Worm (Caenorhabditis elegans) whole organism, L3 larva: ENCODE results near the gene npr-19.

Source experiments
- R02D3.7 ChIP-seq: fragments of 150-350 bp; optimal IDR thresholded peaks from 2 replicates; lab custom pipeline; 2014; ENCODE audit warnings: missing biosample characterization, missing genetic modification characterization
- ZK546.5 ChIP-seq: sonication (generic microtip); optimal IDR thresholded peaks from 2 replicates; lab custom pipeline; 2017; ENCODE audit warnings: missing biosample characterization, missing genetic modification characterization
- aly-2 ChIP-seq: fragments of 150-350 bp; optimal IDR thresholded peaks from 2 replicates; lab custom pipeline; 2014; ENCODE audit warnings: missing biosample characterization, missing genetic modification characterization
- ama-1 ChIP-seq: fragments of 150-350 bp; optimal IDR thresholded peaks from 2 replicates; lab custom pipeline; 2018
- ceh-28 ChIP-seq: fragments of 150-350 bp; optimal IDR thresholded peaks from 2 replicates; lab custom pipeline; 2014; ENCODE audit warnings: missing biosample characterization, missing genetic modification reagents, missing genetic modification characterization
- ceh-9 ChIP-seq: sonication (generic microtip); optimal IDR thresholded peaks from 2 replicates; lab custom pipeline; 2018; ENCODE audit warnings: missing biosample characterization, missing genetic modification characterization
- daf-12 ChIP-seq: fragments of 150-350 bp; optimal IDR thresholded peaks from 2 replicates; lab custom pipeline; 2014; ENCODE audit warnings: missing biosample characterization, missing genetic modification reagents, missing genetic modification characterization
- egl-27 ChIP-seq: sonication (generic microtip); optimal IDR thresholded peaks from 4 replicates; lab custom pipeline; 2017; ENCODE audit warnings: missing biosample characterization, missing genetic modification reagents, missing genetic modification characterization
- egl-5 ChIP-seq: fragments of 150-350 bp; optimal IDR thresholded peaks from 2 replicates; lab custom pipeline; 2017; ENCODE audit warnings: missing biosample characterization, missing genetic modification reagents, missing genetic modification characterization, inconsistent platforms
- elt-1 ChIP-seq: fragments of 150-350 bp; optimal IDR thresholded peaks from 2 replicates; lab custom pipeline; 2014; ENCODE audit warnings: missing biosample characterization, missing genetic modification characterization
- elt-2 ChIP-seq: sonication (generic microtip); optimal IDR thresholded peaks from 2 replicates; lab custom pipeline; 2016; ENCODE audit warnings: missing genetic modification reagents, mild to moderate bottlenecking, missing genetic modification characterization, missing compliant biosample characterization
- elt-3 ChIP-seq, 3 experiments: fragments of 150-350 bp in 1 of 3; sonication (generic microtip) in 2 of 3; optimal IDR thresholded peaks; 2 replicates in 2 of 3; 4 replicates in 1 of 3; lab custom pipeline; 2014 to 2017; ENCODE audit warnings: missing biosample characterization in 3 of 3, missing genetic modification characterization in 3 of 3
- eor-1 ChIP-seq, 2 experiments: fragments of 150-350 bp; optimal IDR thresholded peaks; 2 replicates each; lab custom pipeline; 2014 to 2018; ENCODE audit warnings: missing biosample characterization in 2 of 2, missing genetic modification characterization in 2 of 2
- fkh-10 ChIP-seq: sonication (generic microtip); optimal IDR thresholded peaks from 2 replicates; lab custom pipeline; 2017; ENCODE audit warnings: missing biosample characterization, missing genetic modification reagents, missing genetic modification characterization
- fkh-2 ChIP-seq: fragments of 150-350 bp; optimal IDR thresholded peaks from 2 replicates; lab custom pipeline; 2014; ENCODE audit warnings: missing biosample characterization, missing genetic modification reagents, missing genetic modification characterization
- fos-1 ChIP-seq: fragments of 150-350 bp; optimal IDR thresholded peaks from 2 replicates; lab custom pipeline; 2014; ENCODE audit warnings: missing biosample characterization, missing genetic modification characterization
- hmg-11 ChIP-seq: sonication (generic microtip); optimal IDR thresholded peaks from 2 replicates; lab custom pipeline; 2016; ENCODE audit warnings: missing genetic modification characterization, missing compliant biosample characterization
- jun-1 ChIP-seq: fragments of 150-350 bp; optimal IDR thresholded peaks from 2 replicates; lab custom pipeline; 2014; ENCODE audit warnings: missing biosample characterization, missing genetic modification reagents, missing genetic modification characterization
- lin-15B ChIP-seq: fragments of 150-350 bp; optimal IDR thresholded peaks from 2 replicates; lab custom pipeline; 2014; ENCODE audit warnings: missing biosample characterization, missing genetic modification characterization
- lin-39 ChIP-seq: fragments of 150-350 bp; optimal IDR thresholded peaks from 2 replicates; lab custom pipeline; 2018; ENCODE audit warnings: missing biosample characterization, missing genetic modification reagents, missing genetic modification characterization
- lsy-12 ChIP-seq: sonication (generic microtip); optimal IDR thresholded peaks from 2 replicates; lab custom pipeline; 2016; ENCODE audit warnings: mild to moderate bottlenecking, missing genetic modification characterization, missing compliant biosample characterization
- mdl-1 ChIP-seq: fragments of 150-350 bp; optimal IDR thresholded peaks from 2 replicates; lab custom pipeline; 2014; ENCODE audit warnings: missing biosample characterization, missing genetic modification characterization
- mml-1 ChIP-seq: fragments of 150-350 bp; sonication (generic microtip); optimal IDR thresholded peaks from 3 replicates; lab custom pipeline; 2014; ENCODE audit warnings: missing biosample characterization, missing genetic modification characterization
- nfya-1 ChIP-seq: sonication (generic microtip); optimal IDR thresholded peaks from 2 replicates; lab custom pipeline; 2017; ENCODE audit warnings: missing genetic modification characterization, mild to moderate bottlenecking, missing compliant biosample characterization, antibody characterized with exemption, moderate library complexity; ENCODE audit not compliant: insufficient read depth
- nhr-11 ChIP-seq: fragments of 150-350 bp; optimal IDR thresholded peaks from 2 replicates; lab custom pipeline; 2014; ENCODE audit warnings: missing biosample characterization, missing genetic modification characterization
- nhr-12 ChIP-seq: fragments of 150-350 bp; optimal IDR thresholded peaks from 2 replicates; lab custom pipeline; 2014; ENCODE audit warnings: missing biosample characterization, missing genetic modification characterization
- nhr-23 ChIP-seq: fragments of 150-350 bp; optimal IDR thresholded peaks from 2 replicates; lab custom pipeline; 2014; ENCODE audit warnings: missing biosample characterization, missing genetic modification reagents, missing genetic modification characterization
- nhr-237 ChIP-seq: fragments of 150-350 bp; optimal IDR thresholded peaks from 2 replicates; lab custom pipeline; 2014; ENCODE audit warnings: missing biosample characterization, missing genetic modification characterization
- nhr-25 ChIP-seq: sonication (generic microtip); optimal IDR thresholded peaks from 2 replicates; lab custom pipeline; 2017; ENCODE audit warnings: missing biosample characterization, missing genetic modification characterization
- nhr-28 ChIP-seq: fragments of 150-350 bp; optimal IDR thresholded peaks from 2 replicates; lab custom pipeline; 2014; ENCODE audit warnings: missing biosample characterization, missing genetic modification characterization
- nhr-43 ChIP-seq: sonication (generic microtip); optimal IDR thresholded peaks from 2 replicates; lab custom pipeline; 2016; ENCODE audit warnings: mild to moderate bottlenecking, missing genetic modification characterization, missing compliant biosample characterization; ENCODE audit not compliant: poor library complexity, severe bottlenecking
- nhr-67 ChIP-seq: fragments of 150-350 bp; optimal IDR thresholded peaks from 2 replicates; lab custom pipeline; 2014; ENCODE audit warnings: missing biosample characterization, missing genetic modification characterization
- nhr-76 ChIP-seq: fragments of 150-350 bp; sonication (generic microtip); optimal IDR thresholded peaks from 5 replicates; lab custom pipeline; 2014; ENCODE audit warnings: missing biosample characterization, missing genetic modification characterization
- nhr-77 ChIP-seq: fragments of 150-350 bp; optimal IDR thresholded peaks from 2 replicates; lab custom pipeline; 2014; ENCODE audit warnings: missing biosample characterization, missing genetic modification characterization
- pha-4 ChIP-seq: fragments of 150-350 bp; optimal IDR thresholded peaks from 2 replicates; lab custom pipeline; 2014; ENCODE audit warnings: missing biosample characterization, missing genetic modification reagents, missing genetic modification characterization
- pqm-1 ChIP-seq: fragments of 150-350 bp; optimal IDR thresholded peaks from 2 replicates; lab custom pipeline; 2017; ENCODE audit warnings: missing biosample characterization, missing genetic modification characterization, inconsistent platforms
- skn-1 ChIP-seq: fragments of 150-350 bp; optimal IDR thresholded peaks from 2 replicates; lab custom pipeline; 2014; ENCODE audit warnings: missing biosample characterization, missing genetic modification characterization
- snpc-4 ChIP-seq: fragments of 150-350 bp; optimal IDR thresholded peaks from 2 replicates; lab custom pipeline; 2014; ENCODE audit warnings: missing biosample characterization, missing genetic modification characterization
- tbx-2 ChIP-seq: sonication (generic microtip); optimal IDR thresholded peaks from 2 replicates; lab custom pipeline; 2016; ENCODE audit warnings: mild to moderate bottlenecking, missing genetic modification characterization, missing compliant biosample characterization
- unc-39 ChIP-seq: sonication (generic microtip); optimal IDR thresholded peaks from 4 replicates; lab custom pipeline; 2017; ENCODE audit warnings: missing biosample characterization, missing genetic modification characterization
- unc-62 ChIP-seq: fragments of 150-350 bp; sonication (generic microtip); optimal IDR thresholded peaks from 4 replicates; lab custom pipeline; 2014; ENCODE audit warnings: missing biosample characterization, missing genetic modification reagents, missing genetic modification characterization
- zag-1 ChIP-seq: fragments of 150-350 bp; optimal IDR thresholded peaks from 2 replicates; lab custom pipeline; 2014; ENCODE audit warnings: missing biosample characterization, missing genetic modification characterization
- ztf-11 ChIP-seq: fragments of 150-350 bp; optimal IDR thresholded peaks from 2 replicates; lab custom pipeline; 2014; ENCODE audit warnings: missing biosample characterization, missing genetic modification characterization
- ztf-4 ChIP-seq: fragments of 150-350 bp; optimal IDR thresholded peaks from 2 replicates; lab custom pipeline; 2014; ENCODE audit warnings: missing biosample characterization, missing genetic modification characterization

Gene npr-19

DNA sequence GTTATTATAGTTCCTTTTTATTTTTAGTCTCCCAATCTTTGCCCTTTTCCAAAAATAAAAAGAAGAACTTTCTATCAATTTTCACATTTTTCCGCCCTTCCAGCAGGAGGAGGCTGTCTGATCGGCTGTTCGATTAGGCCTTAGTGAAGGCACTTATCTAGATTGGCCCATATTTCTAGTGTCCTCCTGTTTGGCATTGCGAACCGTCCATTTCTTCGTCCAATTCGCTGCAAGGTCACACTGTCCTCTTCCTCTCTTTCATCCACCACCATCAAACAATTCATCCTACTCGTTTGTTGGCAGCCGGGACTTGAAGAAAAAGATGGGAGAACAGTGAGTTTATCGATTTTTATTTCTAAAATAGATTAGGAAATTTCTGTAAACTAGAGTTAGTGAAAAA, 36.7 kb upstream of the npr-19 start, which contains the start of gene T04G9.4:
Gene T04G9.4, plus strand, starts transcription at position 293 of the 400 bp plus-strand sequence.
- TF ChIP-seq elt-1 (tag; lab: Kevin White, UChicago) (peak; percentile 26), nhr-23 (peak; percentile 24), nhr-25 (tag; lab: Kevin White, UChicago) (peak; percentile 75), fkh-2 (tag; lab: Kevin White, UChicago) (no peak), nhr-12 (no peak)

DNA sequence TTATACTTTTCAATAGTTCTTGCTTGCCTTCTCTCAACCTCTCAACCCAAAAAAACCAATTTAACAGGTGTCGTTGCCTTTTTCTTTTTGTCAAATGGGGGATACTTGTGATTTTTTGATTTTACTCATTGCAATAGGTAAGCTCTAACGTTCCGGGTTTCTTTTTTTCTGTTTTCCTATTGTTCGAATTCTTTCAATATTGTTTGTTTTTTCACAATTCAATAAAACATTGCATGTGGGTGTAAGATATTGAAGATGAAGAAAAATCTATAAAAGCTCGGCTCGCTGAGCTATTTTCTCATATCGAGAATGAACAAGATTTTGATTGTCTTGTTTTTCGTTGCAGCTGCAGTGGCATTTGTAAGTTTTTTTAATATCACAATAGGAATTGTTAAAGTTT, 35.1 kb upstream of the npr-19 start, which contains the start of gene T04G9.7:
Gene T04G9.7, plus strand, starts transcription at position 301 of the 400 bp plus-strand sequence.
- TF ChIP-seq nhr-237 (tag; lab: Kevin White, UChicago) (no peak), jun-1 (no peak)
- TF ChIP-seq, all 47 proteins: peak for 0

DNA sequence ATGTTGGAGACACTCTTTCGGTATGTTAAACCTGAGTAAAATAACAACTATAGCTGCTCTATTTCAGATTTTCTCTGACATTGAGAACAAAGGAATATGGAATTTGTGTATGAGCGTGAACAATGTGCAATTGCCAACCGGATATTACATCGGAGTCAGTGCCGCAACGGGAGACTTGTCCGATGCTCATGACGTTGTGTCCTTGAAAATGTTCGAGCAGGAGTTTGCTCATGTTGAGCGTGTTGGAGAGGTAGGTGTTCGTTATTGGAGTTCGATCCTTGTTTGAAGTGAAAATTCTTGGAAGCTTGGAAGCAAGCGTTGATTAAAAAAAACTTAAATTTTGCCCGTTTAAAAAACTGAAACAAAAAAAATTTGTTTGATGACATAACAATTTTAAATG, 34.1 kb upstream of the npr-19 start:
- TF ChIP-seq elt-1 (tag; lab: Kevin White, UChicago) = no peak
- TF ChIP-seq nhr-28 (tag; lab: Kevin White, UChicago) = no peak
- no peak for TF ChIP-seq egl-5 (tag; lab: Kevin White, UChicago)
- no peak for TF ChIP-seq tbx-2 (tag; lab: Kevin White, UChicago)
- TF ChIP-seq ceh-9 (tag; lab: Kevin White, UChicago) = no peak
- no peak for TF ChIP-seq fkh-2 (tag; lab: Kevin White, UChicago)
- TF ChIP-seq aly-2 (tag; lab: Kevin White, UChicago) = no peak
- no peak for TF ChIP-seq ama-1 (lab: Kevin White, UChicago)
- TF ChIP-seq mdl-1 (tag; lab: Kevin White, UChicago) = no peak

DNA sequence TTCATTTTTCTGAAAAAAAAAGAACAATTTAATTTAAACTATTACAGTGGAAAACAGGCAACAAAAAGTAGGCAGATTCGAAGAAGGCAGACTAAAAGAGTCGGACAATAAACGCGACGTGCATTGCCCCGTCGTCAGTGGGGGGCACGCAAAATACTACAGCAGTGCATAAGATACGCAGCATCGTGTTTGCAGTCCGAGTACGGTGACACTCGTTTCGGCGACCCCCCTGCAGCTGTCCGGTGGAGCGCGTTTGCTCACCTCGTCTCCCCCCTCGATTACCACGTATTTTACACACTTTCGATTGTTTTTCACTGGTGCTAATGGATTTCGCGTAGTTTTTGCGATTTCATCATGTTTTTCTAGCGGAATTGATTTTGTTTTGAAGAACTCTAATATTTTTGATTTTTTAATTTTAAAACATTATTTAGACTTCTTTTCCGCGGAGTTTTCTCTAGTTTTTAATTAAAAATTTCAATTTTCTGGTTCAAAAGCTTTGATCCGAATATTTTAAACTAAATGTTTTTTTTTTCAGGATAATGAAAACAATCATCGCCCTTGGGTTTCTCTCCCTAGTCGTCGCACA, 32.7 kb upstream of the npr-19 start, which contains the start of the genes trap-2 and ile-2:
Gene trap-2, minus strand, starts transcription at position 9 of the 586 bp plus-strand sequence.
Gene ile-2, plus strand, starts transcription at position 536 of the 586 bp plus-strand sequence.
- TF ChIP-seq ceh-28 (peak; percentile 75), nhr-12 (no peak), snpc-4 (tag; lab: Kevin White, UChicago) (peak; percentile 91), fkh-10 (GFP tag; lab: Kevin White, UChicago) (no peak), eor-1 (tag; optimal IDR thresholded peaks at IDR 0.05; lab: Kevin White, UChicago) (no peak), nhr-11 (tag; lab: Kevin White, UChicago) (no peak), nhr-76 (tag; lab: Kevin White, UChicago) (no peak), daf-12 (tag; lab: Kevin White, UChicago) (no peak), elt-1 (tag; lab: Kevin White, UChicago) (peak; percentile 55), tbx-2 (tag; lab: Kevin White, UChicago) (peak; percentile 68), lsy-12 (tag; lab: Kevin White, UChicago) (peak; percentile 85), nhr-67 (tag; lab: Kevin White, UChicago) (no peak), nhr-237 (tag; lab: Kevin White, UChicago) (no peak), skn-1 (tag; lab: Kevin White, UChicago) (peak; percentile 88), nfya-1 (peak; percentile 98), nhr-23 (peak; percentile 94), ZK546.5 (tag; lab: Kevin White, UChicago) (peak; percentile 53), ztf-4 (tag; lab: Kevin White, UChicago) (peak; percentile 22), ceh-9 (tag; lab: Kevin White, UChicago) (no peak), nhr-28 (tag; lab: Kevin White, UChicago) (no peak), hmg-11 (tag; lab: Kevin White, UChicago) (peak; percentile 99), egl-27 (tag; lab: Kevin White, UChicago) (peak; percentile 52), unc-62 (GFP tag; lab: Kevin White, UChicago) (peak; percentile 71), pha-4 (tag; lab: Kevin White, UChicago) (peak; percentile 95), mdl-1 (tag; lab: Kevin White, UChicago) (no peak), jun-1 (peak; percentile 89), ztf-11 (no peak), fkh-2 (tag; lab: Kevin White, UChicago) (peak; percentile 16), lin-39 (tag; lab: Kevin White, UChicago) (peak; percentile 99), fos-1 (tag; lab: Kevin White, UChicago) (peak; percentile 84), egl-5 (tag; lab: Kevin White, UChicago) (peak; percentile 90), aly-2 (tag; lab: Kevin White, UChicago) (no peak), nhr-25 (tag; lab: Kevin White, UChicago) (peak; percentile 98), elt-3 (tag; optimal IDR thresholded peaks at IDR 0.05; lab: Kevin White, UChicago) (peak in 2 of 3 experiments; percentile 66 to 74), R02D3.7 (peak; percentile 65), mml-1 (no peak), zag-1 (tag; lab: Kevin White, UChicago) (no peak), pqm-1 (tag; lab: Kevin White, UChicago) (peak; percentile 64), elt-2 (tag; lab: Kevin White, UChicago) (peak; percentile 90), nhr-77 (tag; lab: Kevin White, UChicago) (peak; percentile 33), nhr-43 (tag; lab: Kevin White, UChicago) (peak; percentile 89), unc-39 (tag; lab: Kevin White, UChicago) (no peak), ama-1 (lab: Kevin White, UChicago) (peak; percentile 20), lin-15B (tag; lab: Kevin White, UChicago) (peak; percentile 96)
